Worm (Caenorhabditis elegans): ENCODE results near the gene nhr-78.
A peak's percentile ranks its signal among the peaks of the same experiment; 100 is the strongest.

The nhr-78 gene

ce11 chrIV:4265951-4266350 lies 11.7 kb downstream of the nhr-78 start:
- TF ChIP-seq eor-1 (tag; optimal IDR thresholded peaks at IDR 0.05): no peak

DNA sequence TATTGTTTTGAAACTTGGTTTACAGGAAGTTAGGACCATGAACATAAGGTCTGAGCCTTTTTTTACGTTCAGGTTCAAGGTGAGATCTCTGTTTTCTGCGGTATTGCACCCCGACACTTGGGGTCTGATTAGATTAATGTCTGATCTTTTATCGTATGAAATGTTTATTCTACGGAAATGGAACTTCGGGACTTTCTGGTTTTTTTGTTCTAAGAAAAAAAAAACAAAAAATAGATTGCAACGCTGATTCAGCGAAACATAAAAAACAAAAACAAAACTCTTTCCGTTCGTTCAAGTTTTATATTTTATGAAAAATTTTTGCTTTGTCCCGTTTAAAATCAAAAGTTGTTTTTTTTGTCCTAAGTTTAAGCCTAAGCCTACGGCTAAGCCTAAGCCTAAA lies 12.5 kb downstream of the nhr-78 start, which contains the start of gene F36A4.5:
Gene F36A4.5 (plus strand): TSS at position 301 of the 400 bp plus-strand sequence.
- no peak for TF ChIP-seq aly-2 (tag; optimal IDR thresholded peaks at IDR 0.05)
- no peak for TF ChIP-seq egl-5 (tag; optimal IDR thresholded peaks at IDR 0.05)

ce11 chrIV:4264649-4265048 lies 13.0 kb downstream of the nhr-78 start:
- TF ChIP-seq sea-2 (GFP tag; optimal IDR thresholded peaks at IDR 0.05) (no peak), ZK546.5 (tag; optimal IDR thresholded peaks at IDR 0.05) (no peak), elt-2 (tag; optimal IDR thresholded peaks at IDR 0.05) (no peak), lin-39 (tag; optimal IDR thresholded peaks at IDR 0.05) (no peak), pha-4 (tag; optimal IDR thresholded peaks at IDR 0.05) (no peak), skn-1 (tag; optimal IDR thresholded peaks at IDR 0.05) (no peak), nhr-11 (tag; optimal IDR thresholded peaks at IDR 0.05) (no peak), ceh-16 (tag; optimal IDR thresholded peaks at IDR 0.05) (no peak), nhr-28 (tag; optimal IDR thresholded peaks at IDR 0.05) (no peak), hmg-11 (tag; optimal IDR thresholded peaks at IDR 0.05) (no peak), eor-1 (tag; optimal IDR thresholded peaks at IDR 0.05) (no peak), nhr-237 (tag; optimal IDR thresholded peaks at IDR 0.05) (no peak), mml-1 (tag; optimal IDR thresholded peaks at IDR 0.05) (no peak), lin-15B (tag; optimal IDR thresholded peaks at IDR 0.05) (no peak), aly-2 (tag; optimal IDR thresholded peaks at IDR 0.05) (no peak), fkh-10 (GFP tag; optimal IDR thresholded peaks at IDR 0.05) (no peak)

ce11 chrIV:4262993-4263392 lies 14.7 kb downstream of the nhr-78 start, which contains the start of gene col-33:
col-33 (plus strand) TSS chrIV:4263293.
- TF ChIP-seq unc-39 (tag; optimal IDR thresholded peaks at IDR 0.05) (no peak), nhr-11 (tag; optimal IDR thresholded peaks at IDR 0.05) (no peak), eor-1 (tag; optimal IDR thresholded peaks at IDR 0.05) (no peak), nhr-77 (tag; optimal IDR thresholded peaks at IDR 0.05) (no peak), egl-5 (tag; optimal IDR thresholded peaks at IDR 0.05) (no peak), jun-1 (tag; optimal IDR thresholded peaks at IDR 0.05) (no peak), sea-2 (GFP tag; optimal IDR thresholded peaks at IDR 0.05) (no peak), R02D3.7 (tag; optimal IDR thresholded peaks at IDR 0.05) (no peak), lin-15B (tag; optimal IDR thresholded peaks at IDR 0.05) (no peak), nhr-12 (tag; optimal IDR thresholded peaks at IDR 0.05) (no peak), fkh-10 (GFP tag; optimal IDR thresholded peaks at IDR 0.05) (no peak), lin-39 (tag; optimal IDR thresholded peaks at IDR 0.05) (no peak), lsy-12 (tag; optimal IDR thresholded peaks at IDR 0.05) (no peak)

- peak; percentile 3 for TF ChIP-seq jun-1 (tag; optimal IDR thresholded peaks at IDR 0.05)
- TF ChIP-seq tbx-2 (tag; optimal IDR thresholded peaks at IDR 0.05): no peak
- TF ChIP-seq pqm-1 (tag; optimal IDR thresholded peaks at IDR 0.05): peak; percentile 12
- peak; percentile 82 for TF ChIP-seq elt-2 (tag; optimal IDR thresholded peaks at IDR 0.05)
Observed at ce11 chrIV:4259433-4259832, 18.2 kb downstream of the nhr-78 start.

DNA sequence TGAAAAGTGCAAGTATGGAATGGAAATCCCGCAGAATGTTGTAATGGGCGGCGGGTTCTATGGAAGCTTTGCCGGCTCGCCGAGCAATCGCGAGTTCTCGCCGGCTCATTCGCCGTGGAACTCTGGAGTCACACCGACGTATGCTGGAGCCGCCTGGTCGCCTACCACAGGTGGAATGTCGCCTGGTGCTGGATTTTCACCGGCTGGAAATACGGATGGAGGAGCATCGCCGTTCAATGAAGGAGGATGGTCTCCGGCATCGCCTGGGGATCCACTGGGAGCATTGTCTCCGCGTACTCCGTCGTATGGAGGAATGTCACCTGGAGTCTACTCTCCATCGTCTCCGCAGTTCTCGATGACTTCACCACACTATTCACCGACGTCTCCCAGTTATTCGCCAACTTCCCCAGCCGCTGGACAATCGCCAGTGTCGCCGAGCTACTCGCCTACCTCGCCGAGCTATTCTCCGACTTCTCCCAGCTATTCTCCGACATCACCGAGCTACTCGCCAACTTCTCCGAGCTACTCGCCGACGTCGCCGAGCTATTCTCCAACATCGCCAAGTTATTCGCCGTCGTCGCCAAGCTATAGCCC lies 22.6 kb downstream of the nhr-78 start:
- TF ChIP-seq aly-2 (tag; optimal IDR thresholded peaks at IDR 0.05) (no peak), nfya-1 (tag; optimal IDR thresholded peaks at IDR 0.05; ENCODE audit: insufficient read depth) (no peak), nhr-11 (tag; optimal IDR thresholded peaks at IDR 0.05) (no peak), lin-15B (tag; optimal IDR thresholded peaks at IDR 0.05) (no peak), mdl-1 (tag; optimal IDR thresholded peaks at IDR 0.05) (no peak)

ce11 chrIV:4247770-4248169 lies 29.9 kb downstream of the nhr-78 start, which contains the start of gene ama-1:
ama-1 (plus strand) TSS chrIV:4248070.
- TF ChIP-seq egl-5 (tag; optimal IDR thresholded peaks at IDR 0.05): no peak
- TF ChIP-seq fos-1 (tag; optimal IDR thresholded peaks at IDR 0.05): no peak
- TF ChIP-seq aly-2 (tag; optimal IDR thresholded peaks at IDR 0.05): no peak
- TF ChIP-seq nhr-77 (tag; optimal IDR thresholded peaks at IDR 0.05): no peak
- TF ChIP-seq ZK546.5 (tag; optimal IDR thresholded peaks at IDR 0.05): no peak
- no peak for TF ChIP-seq ceh-28 (tag; optimal IDR thresholded peaks at IDR 0.05)
- TF ChIP-seq ceh-9 (tag; optimal IDR thresholded peaks at IDR 0.05): no peak
